Fruit fly (Drosophila melanogaster): ENCODE measurements around the gene CG34428.

The CG34428 gene

DNA sequence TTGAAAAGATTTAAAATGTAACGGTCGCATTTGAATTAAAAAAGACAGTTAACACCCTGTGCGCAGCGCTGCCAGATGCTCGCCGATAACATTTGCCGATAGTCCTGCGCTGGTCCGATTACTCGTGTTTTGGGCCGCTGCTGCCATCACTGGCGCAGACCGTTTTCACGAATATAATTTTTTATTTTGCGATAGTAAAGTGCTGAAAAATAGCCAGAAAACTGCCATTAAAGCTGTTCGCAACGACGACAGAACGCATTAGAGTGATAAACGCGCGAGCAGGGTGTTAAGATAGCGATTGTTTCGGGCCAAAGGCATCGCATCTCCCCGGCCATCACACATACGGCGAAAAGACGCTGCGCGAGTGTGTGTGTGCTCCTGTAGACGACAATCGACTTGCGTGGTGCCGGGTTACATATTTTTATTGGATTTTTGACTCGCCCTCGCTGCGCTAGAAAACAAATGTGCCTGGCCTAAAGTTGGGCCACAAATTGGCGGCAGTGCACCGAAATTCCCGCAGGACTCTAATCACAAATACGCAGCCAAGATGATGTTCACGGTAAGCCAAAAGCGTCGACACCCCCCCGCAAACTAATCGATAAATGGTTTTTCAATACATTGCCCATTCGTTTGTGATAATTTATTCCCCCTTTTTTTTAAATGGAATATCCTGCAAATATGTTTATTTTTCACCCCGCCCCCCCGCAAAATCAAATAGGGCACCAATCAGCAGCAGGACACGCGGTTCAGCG lies 24.7 kb upstream of the CG34428 start, which contains the start of gene Srrm1 (continued):
- no peak for TF ChIP-seq CG3726 (GFP tag; IDR thresholded peaks at IDR 0.05)
- no peak for TF ChIP-seq klu (GFP tag; IDR thresholded peaks at IDR 0.05)
- 0 out of 2 replicates have a peak, but pooled peaks have one; percentile 49 for TF ChIP-seq CG17328 (GFP tag; IDR thresholded peaks at IDR 0.05)
- TF ChIP-seq CG1792 (GFP tag; optimal IDR thresholded peaks at IDR 0.05) = peak; percentile 11
- TF ChIP-seq crc (GFP tag; optimal IDR thresholded peaks at IDR 0.05) = no peak
- peak; percentile 92 for TF ChIP-seq pzg (GFP tag; optimal IDR thresholded peaks at IDR 0.05)
- TF ChIP-seq CG3281 (GFP tag; optimal IDR thresholded peaks at IDR 0.05) = no peak
- TF ChIP-seq CG1233 (GFP tag; optimal IDR thresholded peaks at IDR 0.05) = no peak
- TF ChIP-seq Hmr (GFP tag; optimal IDR thresholded peaks at IDR 0.05) = peak; percentile 45
- TF ChIP-seq CG9437 (GFP tag; optimal IDR thresholded peaks at IDR 0.05) = no peak
- TF ChIP-seq CG8478 (optimal IDR thresholded peaks at IDR 0.05) = no peak
- peak; percentile 88 for TF ChIP-seq vnd (GFP tag; IDR thresholded peaks at IDR 0.05; ENCODE audit: partially characterized antibody)
- TF ChIP-seq stc (GFP tag; IDR thresholded peaks at IDR 0.05) = no peak
- TF ChIP-seq CG8765 (GFP tag; IDR thresholded peaks at IDR 0.05) = no peak
- peak; percentile 3 for TF ChIP-seq CG7928 (GFP tag; optimal IDR thresholded peaks at IDR 0.05)
- TF ChIP-seq Hand (GFP tag; optimal IDR thresholded peaks at IDR 0.05) = no peak
- TF ChIP-seq zf30C (GFP tag; optimal IDR thresholded peaks at IDR 0.05) = no peak
- TF ChIP-seq Dip3 (GFP tag; optimal IDR thresholded peaks at IDR 0.05) = peak; percentile 38
- TF ChIP-seq CG4707 (GFP tag; optimal IDR thresholded peaks at IDR 0.05) = no peak
- no peak for TF ChIP-seq Fer2 (tag; optimal IDR thresholded peaks at IDR 0.05)
- TF ChIP-seq CG16863 (GFP tag; optimal IDR thresholded peaks at IDR 0.05) = peak; percentile 6
- no peak for TF ChIP-seq gsb (GFP tag; IDR thresholded peaks at IDR 0.05)
- TF ChIP-seq sens (GFP tag) = peak; percentile 90
- no peak for TF ChIP-seq fd3F (GFP tag; optimal IDR thresholded peaks at IDR 0.05)
- no peak for TF ChIP-seq ttk (GFP tag; IDR thresholded peaks at IDR 0.05)
- no peak for TF ChIP-seq Ada2b (GFP tag; IDR thresholded peaks at IDR 0.05)
- TF ChIP-seq maf-S (GFP tag; optimal IDR thresholded peaks at IDR 0.05) = peak; percentile 38
- TF ChIP-seq Awh (GFP tag; IDR thresholded peaks at IDR 0.05) = no peak
- TF ChIP-seq Xrp1 (GFP tag; IDR thresholded peaks at IDR 0.05) = 0 out of 2 replicates have a peak, but pooled peaks have one; percentile 10
- TF ChIP-seq dpn (GFP tag; optimal IDR thresholded peaks at IDR 0.05) = peak; percentile 49 to 60
- TF ChIP-seq exex (tag; optimal IDR thresholded peaks at IDR 0.05) = no peak
- TF ChIP-seq nerfin-2 (GFP tag; IDR thresholded peaks at IDR 0.05; ENCODE audit: partially characterized antibody) = peak; percentile 79
- no peak for TF ChIP-seq CG12299 (tag; optimal IDR thresholded peaks at IDR 0.05)
- TF ChIP-seq CG3407 (GFP tag; optimal IDR thresholded peaks at IDR 0.05) = no peak
- TF ChIP-seq luna (GFP tag; optimal IDR thresholded peaks at IDR 0.05) = no peak
- no peak for TF ChIP-seq nau (GFP tag; optimal IDR thresholded peaks at IDR 0.05)
- no peak for TF ChIP-seq CG10565 (GFP tag; optimal IDR thresholded peaks at IDR 0.05)
- TF ChIP-seq jumu (GFP tag; optimal IDR thresholded peaks at IDR 0.05) = peak; percentile 50
- no peak for TF ChIP-seq yki (optimal IDR thresholded peaks at IDR 0.05)
- peak; percentile 58 for TF ChIP-seq stwl (tag; optimal IDR thresholded peaks at IDR 0.05)
- no peak for TF ChIP-seq CG1529 (GFP tag; optimal IDR thresholded peaks at IDR 0.05)
- TF ChIP-seq amos (GFP tag; IDR thresholded peaks at IDR 0.05; ENCODE audit: partially characterized antibody) = peak; percentile 97
- TF ChIP-seq fru (optimal IDR thresholded peaks at IDR 0.05) = no peak
- no peak for TF ChIP-seq hkb (optimal IDR thresholded peaks at IDR 0.05)
- peak; percentile 33; the same call in 1 of the 2 replicates for TF ChIP-seq hkb (GFP tag; IDR thresholded peaks at IDR 0.05)
- no peak for TF ChIP-seq Lpt (GFP tag; optimal IDR thresholded peaks at IDR 0.05)
- peak; percentile 25 for TF ChIP-seq CG18262 (tag; optimal IDR thresholded peaks at IDR 0.05)
- TF ChIP-seq CG15011 (GFP tag; optimal IDR thresholded peaks at IDR 0.05) = no peak
- no peak for TF ChIP-seq CG10979 (tag; optimal IDR thresholded peaks at IDR 0.05)
- TF ChIP-seq CG10209 (GFP tag; optimal IDR thresholded peaks at IDR 0.05) = no peak
- peak; percentile 32 for TF ChIP-seq gfzf (GFP tag; optimal IDR thresholded peaks at IDR 0.05)

Measured in whole organism, embryonic.